Worm (Caenorhabditis elegans) whole organism, L3 larva: ENCODE results near the gene BE0003N10.6.

ENCODE experiments used
- R02D3.7 ChIP-seq: fragments of 150-350 bp; optimal IDR thresholded peaks from 2 replicates; lab custom pipeline; 2014; ENCODE audit warnings: missing biosample characterization, missing genetic modification characterization
- ama-1 ChIP-seq: fragments of 150-350 bp; optimal IDR thresholded peaks from 2 replicates; lab custom pipeline; 2018
- ceh-9 ChIP-seq: sonication (generic microtip); optimal IDR thresholded peaks from 2 replicates; lab custom pipeline; 2018; ENCODE audit warnings: missing biosample characterization, missing genetic modification characterization
- daf-12 ChIP-seq: fragments of 150-350 bp; optimal IDR thresholded peaks from 2 replicates; lab custom pipeline; 2014; ENCODE audit warnings: missing biosample characterization, missing genetic modification reagents, missing genetic modification characterization
- lin-15B ChIP-seq: fragments of 150-350 bp; optimal IDR thresholded peaks from 2 replicates; lab custom pipeline; 2014; ENCODE audit warnings: missing biosample characterization, missing genetic modification characterization
- nhr-28 ChIP-seq: fragments of 150-350 bp; optimal IDR thresholded peaks from 2 replicates; lab custom pipeline; 2014; ENCODE audit warnings: missing biosample characterization, missing genetic modification characterization
- nhr-77 ChIP-seq: fragments of 150-350 bp; optimal IDR thresholded peaks from 2 replicates; lab custom pipeline; 2014; ENCODE audit warnings: missing biosample characterization, missing genetic modification characterization

DNA sequence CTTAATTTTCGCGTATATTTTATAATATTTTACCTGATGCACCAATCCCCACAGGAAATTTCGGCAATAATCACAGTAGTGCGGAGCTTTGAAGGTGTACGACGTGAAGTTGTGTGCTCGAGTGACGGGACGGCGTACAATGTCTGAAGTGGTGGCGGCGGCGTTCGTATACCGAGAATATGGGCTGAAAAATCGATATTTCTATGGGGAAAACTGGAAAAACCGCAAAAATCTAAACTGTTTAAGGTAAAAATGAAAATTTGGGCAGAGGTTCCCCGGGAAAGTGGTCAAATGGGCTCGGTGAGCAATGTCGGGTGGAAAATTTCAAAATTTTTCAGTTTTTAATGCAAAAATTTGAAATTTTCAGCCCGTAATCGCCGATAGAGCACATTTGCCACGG is 25.0 kb downstream of the BE0003N10.6 start:
- no peak for TF ChIP-seq nhr-77
- TF ChIP-seq ceh-9 (tag; lab: Kevin White, UChicago) = no peak
- no peak for TF ChIP-seq R02D3.7 (tag; lab: Kevin White, UChicago)
- TF ChIP-seq nhr-28 (tag; lab: Kevin White, UChicago) = no peak
- no peak for TF ChIP-seq ama-1 (lab: Kevin White, UChicago)
- no peak for TF ChIP-seq daf-12 (tag; lab: Kevin White, UChicago)
- TF ChIP-seq lin-15B (tag; lab: Kevin White, UChicago) = no peak
